Fruit fly (Drosophila melanogaster) whole organism, adult: ENCODE results near the gene CG3184.

Experiments used
- CG12768 ChIP-seq: fragments of 200-800 bp; sonication (Bioruptor generic); optimal IDR thresholded peaks from 2 replicates; lab custom pipeline; 2017; ENCODE audit warnings: missing biosample characterization, missing genetic modification characterization, mild to moderate bottlenecking, moderate library complexity, missing genetic modification reagents
- CG14711 ChIP-seq: fragments of 200-800 bp; sonication (Bioruptor generic); optimal IDR thresholded peaks from 2 replicates; lab custom pipeline; 2018; ENCODE audit warnings: missing biosample characterization, mild to moderate bottlenecking, missing genetic modification characterization, moderate library complexity
- CG33017 ChIP-seq: fragments of 200-800 bp; sonication (Bioruptor generic); optimal IDR thresholded peaks from 2 replicates; lab custom pipeline; 2018; ENCODE audit warnings: missing biosample characterization, mild to moderate bottlenecking, missing genetic modification characterization, moderate library complexity
- CG5204 ChIP-seq: fragments of 200-800 bp; sonication (Bioruptor generic); optimal IDR thresholded peaks from 2 replicates; lab custom pipeline; 2016; ENCODE audit warnings: missing biosample characterization, missing genetic modification characterization
- Crg-1 ChIP-seq: fragments of 200-800 bp; sonication (Bioruptor generic); optimal IDR thresholded peaks from 2 replicates; lab custom pipeline; 2016; ENCODE audit warnings: missing biosample characterization, missing genetic modification characterization
- Mnt ChIP-seq: fragments of 200-800 bp; sonication (Bioruptor generic); optimal IDR thresholded peaks from 2 replicates; lab custom pipeline; 2016; ENCODE audit warnings: missing biosample characterization, mild to moderate bottlenecking, missing genetic modification characterization
- bab1 ChIP-seq: fragments of 200-800 bp; sonication (Bioruptor generic); optimal IDR thresholded peaks from 3 replicates; lab custom pipeline; 2019; ENCODE audit warnings: missing biosample characterization, mild to moderate bottlenecking, missing genetic modification characterization, moderate library complexity
- cic ChIP-seq: fragments of 200-800 bp; sonication (Bioruptor generic); optimal IDR thresholded peaks from 2 replicates; lab custom pipeline; 2017; ENCODE audit warnings: missing biosample characterization, mild to moderate bottlenecking, missing genetic modification characterization, moderate library complexity
- toe ChIP-seq: fragments of 200-800 bp; sonication (Bioruptor generic); optimal IDR thresholded peaks from 2 replicates; lab custom pipeline; 2016; ENCODE audit warnings: missing biosample characterization, missing genetic modification characterization

DNA sequence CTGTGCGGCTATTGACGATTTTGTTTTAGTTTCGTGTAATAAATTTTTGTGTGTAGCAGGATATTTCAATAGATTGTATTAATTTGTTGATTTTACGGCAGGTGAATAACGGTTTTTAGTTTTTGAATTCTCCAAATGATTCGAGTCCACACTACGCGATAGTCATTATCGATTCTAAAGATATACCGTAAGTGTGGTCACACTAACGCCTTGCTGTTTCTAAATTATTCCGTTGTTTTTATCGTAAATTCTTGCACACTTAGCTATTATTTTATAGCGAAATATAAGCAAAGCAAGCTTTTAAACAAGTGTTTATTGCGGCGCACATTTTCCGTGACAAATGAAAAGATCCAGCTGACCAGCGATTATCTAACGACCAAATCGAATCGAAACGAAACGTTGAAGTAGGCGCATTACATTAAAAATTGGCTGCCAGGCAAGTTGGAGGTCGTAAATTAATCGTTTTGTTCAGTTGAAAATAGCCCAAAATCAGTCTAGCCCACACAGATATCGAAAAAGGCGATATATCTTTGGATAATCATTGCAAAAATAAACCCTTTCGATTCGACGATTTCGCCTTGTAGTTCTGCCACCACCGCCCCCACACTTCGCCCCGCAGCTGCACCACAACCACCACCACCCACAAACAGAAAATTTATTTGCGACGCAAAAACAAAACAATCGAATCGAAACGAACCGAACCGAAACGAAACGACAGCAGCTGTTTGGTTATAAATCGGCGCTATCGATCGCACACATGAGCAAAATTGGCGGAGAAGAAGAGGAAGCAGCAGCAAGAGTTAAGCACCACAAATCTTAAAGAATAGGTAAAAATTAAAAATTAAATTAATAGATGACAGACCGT is 4.7 kb downstream of the CG3184 start, which contains the start of gene Pink1:
- TF ChIP-seq CG14711 (tag; lab: Kevin White, UChicago) (no peak), toe (GFP tag; lab: Kevin White, UChicago) (no peak), CG12768 (no peak), Crg-1 (GFP tag; lab: Kevin White, UChicago) (no peak), bab1 (GFP tag; lab: Kevin White, UChicago) (peak; percentile 58), CG33017 (tag; lab: Kevin White, UChicago) (no peak), CG5204 (GFP tag; lab: Kevin White, UChicago) (no peak), Mnt (peak; percentile 73), cic (GFP tag; lab: Kevin White, UChicago) (peak; percentile 3)
